Worm (Caenorhabditis elegans): Measurements from ENCODE around the gene F54D1.6.

- TF ChIP-seq fos-1 (tag; optimal IDR thresholded peaks at IDR 0.05), result no peak
- TF ChIP-seq mep-1 (tag; optimal IDR thresholded peaks at IDR 0.05), result no peak
- TF ChIP-seq snpc-4 (tag; optimal IDR thresholded peaks at IDR 0.05), result no peak
- no peak for TF ChIP-seq nhr-76 (tag; optimal IDR thresholded peaks at IDR 0.05)
- TF ChIP-seq ces-1 (GFP tag; optimal IDR thresholded peaks at IDR 0.05), result no peak
Observed at ce11 chrIV:11296787-11297186, 9.2 kb downstream of the F54D1.6 start, which contains the start of gene mttu-1.

Data from whole organism, L1 larva.